Worm (Caenorhabditis elegans): ENCODE measurements around the gene Y51H7C.8.

The Y51H7C.8 gene

DNA sequence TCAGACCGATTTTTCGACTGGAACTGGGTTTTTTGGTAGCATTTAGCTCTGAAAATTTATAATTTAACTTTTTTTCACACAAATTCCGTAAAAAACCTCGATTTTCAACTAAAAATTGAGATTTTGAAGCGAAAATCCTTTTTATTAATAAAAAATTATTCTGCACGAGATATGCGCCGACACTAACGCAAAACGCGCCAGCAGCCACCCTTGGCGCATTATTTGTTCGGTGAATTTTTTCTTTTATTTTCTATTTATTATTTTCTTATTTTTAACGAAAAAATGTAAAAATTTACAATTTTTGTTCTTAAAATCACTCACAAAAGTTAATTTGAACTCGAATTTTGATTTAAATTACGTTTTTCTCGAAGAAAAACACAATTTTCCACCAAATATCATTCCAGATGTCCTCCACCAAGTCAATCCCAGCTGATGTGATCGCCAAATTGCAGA is 619 bp downstream of the Y51H7C.8 start, which contains the start of gene Y51H7C.7:
Y51H7C.7 (plus strand) TSS at position 403 of the 453 bp plus-strand sequence.
- no peak for TF ChIP-seq hlh-8 (tag; optimal IDR thresholded peaks at IDR 0.05)
- no peak for TF ChIP-seq nfya-1 (tag; optimal IDR thresholded peaks at IDR 0.05)
- TF ChIP-seq ceh-24 (tag; optimal IDR thresholded peaks at IDR 0.05) = no peak
- no peak for TF ChIP-seq ceh-18 (tag; optimal IDR thresholded peaks at IDR 0.05)
- TF ChIP-seq mec-3 (tag; optimal IDR thresholded peaks at IDR 0.05; ENCODE audit: borderline replicate concordance) = no peak
- no peak for TF ChIP-seq pha-2 (tag; optimal IDR thresholded peaks at IDR 0.05)
- no peak for TF ChIP-seq pax-1 (tag; optimal IDR thresholded peaks at IDR 0.05)
- no peak for TF ChIP-seq eyg-1 (tag; optimal IDR thresholded peaks at IDR 0.05)
- TF ChIP-seq syd-9 (tag; optimal IDR thresholded peaks at IDR 0.05) = no peak
- no peak for TF ChIP-seq C38D4.7 (GFP tag; optimal IDR thresholded peaks at IDR 0.05)
- no peak for TF ChIP-seq ceh-48 (tag; optimal IDR thresholded peaks at IDR 0.05)
- no peak for TF ChIP-seq ceh-30 (tag; optimal IDR thresholded peaks at IDR 0.05)
- TF ChIP-seq hlh-6 (tag; optimal IDR thresholded peaks at IDR 0.05) = no peak

DNA sequence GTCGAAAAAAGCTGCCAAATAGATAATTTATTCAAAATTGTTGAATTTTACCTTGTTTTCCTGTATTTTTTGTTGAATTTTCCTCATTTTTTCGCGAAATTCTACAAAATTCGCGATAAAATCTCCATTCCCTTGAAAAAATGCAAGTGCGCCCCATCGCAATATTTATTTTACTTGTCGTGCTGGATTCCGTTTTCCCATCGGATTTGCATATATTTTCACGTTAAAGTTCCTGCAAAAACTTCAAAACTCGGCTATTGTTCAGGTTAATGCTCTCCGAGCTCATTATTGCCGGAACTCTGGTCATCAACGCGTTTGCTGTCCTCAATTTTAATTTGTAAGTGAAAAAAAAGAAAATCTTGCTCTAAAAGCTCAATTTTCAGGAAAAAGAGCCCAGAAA is 1.5 kb downstream of the Y51H7C.8 start, which contains the start of the genes Y51H7C.41 and cogc-4:
Y51H7C.41 (plus strand) TSS at position 266 of the 400 bp plus-strand sequence.
cogc-4 (plus strand) TSS at position 386 of the 400 bp plus-strand sequence.
- TF ChIP-seq hlh-30 (tag; optimal IDR thresholded peaks at IDR 0.05; ENCODE audit: insufficient read depth) (no peak), eyg-1 (tag; optimal IDR thresholded peaks at IDR 0.05) (no peak), Y22D7AL.16 (tag; optimal IDR thresholded peaks at IDR 0.05) (no peak), odd-2 (tag; optimal IDR thresholded peaks at IDR 0.05) (no peak), lim-6 (tag; optimal IDR thresholded peaks at IDR 0.05) (no peak), dve-1 (tag; optimal IDR thresholded peaks at IDR 0.05) (no peak), T23F11.4 (GFP tag; optimal IDR thresholded peaks at IDR 0.05) (no peak), ref-2 (tag; optimal IDR thresholded peaks at IDR 0.05) (no peak), sox-2 (GFP tag; IDR thresholded peaks at IDR 0.05) (no peak), lin-11 (tag; optimal IDR thresholded peaks at IDR 0.05) (no peak), ceh-24 (tag; optimal IDR thresholded peaks at IDR 0.05) (no peak), zip-5 (tag; optimal IDR thresholded peaks at IDR 0.05) (no peak), pros-1 (tag; optimal IDR thresholded peaks at IDR 0.05) (no peak), pat-9 (tag; optimal IDR thresholded peaks at IDR 0.05) (no peak), ceh-6 (GFP tag; optimal IDR thresholded peaks at IDR 0.05) (no peak), C08G9.2 (tag; optimal IDR thresholded peaks at IDR 0.05) (no peak), madf-2 (tag; optimal IDR thresholded peaks at IDR 0.05) (no peak), ttx-3 (tag; optimal IDR thresholded peaks at IDR 0.05) (no peak), F13H6.1 (tag; optimal IDR thresholded peaks at IDR 0.05) (no peak), ceh-45 (GFP tag; IDR thresholded peaks at IDR 0.05) (no peak)

DNA sequence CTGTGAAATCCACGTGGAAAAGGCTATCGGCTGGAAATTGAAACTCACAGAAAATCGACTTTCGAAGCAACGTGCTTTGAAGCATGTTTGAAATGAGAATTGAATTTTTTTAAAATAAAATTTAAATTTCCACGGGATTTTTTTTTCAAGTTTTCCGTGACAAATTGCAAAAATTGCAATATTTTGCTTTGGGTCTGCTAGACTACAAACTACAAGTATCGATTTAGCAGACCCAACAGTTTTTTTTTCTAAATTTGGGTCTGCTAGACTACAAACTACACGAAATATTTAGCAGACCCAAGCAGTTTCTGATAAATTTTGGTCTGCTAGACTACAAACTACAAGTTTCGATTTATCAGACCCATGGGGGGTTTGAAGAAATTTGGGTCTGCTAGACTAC is 9.8 kb downstream of the Y51H7C.8 start, which contains the start of gene Y51H7C.9:
Y51H7C.9 (minus strand) TSS at position 101 of the 400 bp plus-strand sequence.
- no peak for TF ChIP-seq sox-4 (tag; optimal IDR thresholded peaks at IDR 0.05)

DNA sequence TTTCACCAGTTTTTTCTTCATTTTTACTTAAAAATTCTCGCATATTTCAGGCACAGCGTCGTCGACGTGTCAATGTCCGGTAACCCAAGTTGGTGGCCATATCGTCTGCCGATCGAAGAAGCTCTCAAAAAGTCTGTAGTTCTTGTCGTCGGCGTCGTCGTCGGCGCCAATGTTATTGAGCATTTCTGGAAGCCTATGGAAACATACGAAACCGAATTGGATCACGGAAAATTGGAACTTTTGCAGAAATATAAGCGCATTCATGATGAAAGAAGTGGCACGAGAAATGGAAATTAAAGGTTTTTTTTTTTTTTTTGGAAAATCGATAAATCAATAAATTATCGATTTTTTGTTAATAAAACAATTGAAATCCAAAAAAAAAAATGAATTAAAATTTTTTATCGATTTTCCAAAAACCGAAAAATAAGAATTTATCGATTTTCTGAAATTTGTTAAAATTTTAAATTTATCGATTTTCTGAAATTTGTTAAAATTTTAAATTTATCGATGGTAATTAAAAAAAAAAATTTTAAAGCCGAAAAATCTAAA is 10.9 kb downstream of the Y51H7C.8 start, which contains the start of gene alkb-1:
alkb-1 (plus strand) TSS at position 51 of the 549 bp plus-strand sequence.
- TF ChIP-seq ztf-16 (tag; optimal IDR thresholded peaks at IDR 0.05) (no peak), ceh-22 (tag; optimal IDR thresholded peaks at IDR 0.05) (no peak), unc-3 (GFP tag; conservative IDR thresholded peaks at IDR 0.05) (no peak), unc-3 (tag; optimal IDR thresholded peaks at IDR 0.05) (no peak), K09A11.1 (tag; optimal IDR thresholded peaks at IDR 0.05; ENCODE audit: insufficient read depth) (no peak), unc-55 (GFP tag; optimal IDR thresholded peaks at IDR 0.05) (no peak)
